Fruit fly (Drosophila melanogaster): ENCODE data around the gene Ir94e.

Ir94e gene

dm6 chr3R:23396548-23397294, 8.6 kb upstream of the Ir94e start (continued):
- no peak for TF ChIP-seq aop (GFP tag; IDR thresholded peaks at IDR 0.05)
- no peak for TF ChIP-seq run (tag; optimal IDR thresholded peaks at IDR 0.05)
- no peak for TF ChIP-seq schlank (tag; optimal IDR thresholded peaks at IDR 0.05)
- TF ChIP-seq luna (GFP tag; optimal IDR thresholded peaks at IDR 0.05) = no peak
- peak; percentile 63 for TF ChIP-seq gem (tag; optimal IDR thresholded peaks at IDR 0.05)
- 0 out of 2 replicates have a peak, but pooled peaks have one; percentile 60 for TF ChIP-seq CG17328 (GFP tag; IDR thresholded peaks at IDR 0.05)
- peak; percentile 94 for TF ChIP-seq oc (tag; optimal IDR thresholded peaks at IDR 0.05)
- no peak for TF ChIP-seq Elba2 (GFP tag; optimal IDR thresholded peaks at IDR 0.05)
- TF ChIP-seq NK7.1 (GFP tag; optimal IDR thresholded peaks at IDR 0.05) = no peak
- no peak for TF ChIP-seq CG17829 (tag; optimal IDR thresholded peaks at IDR 0.05)
- no peak for TF ChIP-seq hbn (GFP tag; IDR thresholded peaks at IDR 0.05; ENCODE audit: partially characterized antibody)
- no peak for TF ChIP-seq CG16815 (GFP tag; optimal IDR thresholded peaks at IDR 0.05)
- TF ChIP-seq CG17912 (GFP tag; optimal IDR thresholded peaks at IDR 0.05) = no peak
- TF ChIP-seq tna (GFP tag; IDR thresholded peaks at IDR 0.05; ENCODE audit: partially characterized antibody) = no peak
- TF ChIP-seq en (GFP tag; optimal IDR thresholded peaks at IDR 0.05) = no peak
- no peak for TF ChIP-seq hth (optimal IDR thresholded peaks at IDR 0.05)
- no peak for TF ChIP-seq zfh2 (GFP tag; optimal IDR thresholded peaks at IDR 0.05)
- TF ChIP-seq CG10366 (GFP tag; IDR thresholded peaks at IDR 0.05) = peak; percentile 73
- no peak for TF ChIP-seq Bdp1 (GFP tag; optimal IDR thresholded peaks at IDR 0.05)
- TF ChIP-seq Atf3 (GFP tag; optimal IDR thresholded peaks at IDR 0.05) = no peak
- no peak for TF ChIP-seq pb (GFP tag; optimal IDR thresholded peaks at IDR 0.05)
- TF ChIP-seq dimm (GFP tag; IDR thresholded peaks at IDR 0.05) = peak; percentile 21; the same call in 1 of the 2 replicates
- no peak; the same call in 1 of the 2 replicates for TF ChIP-seq CG31441 (GFP tag; IDR thresholded peaks at IDR 0.05)
- TF ChIP-seq tx (GFP tag; optimal IDR thresholded peaks at IDR 0.05) = no peak
- TF ChIP-seq ewg (GFP tag; optimal IDR thresholded peaks at IDR 0.05) = peak; percentile 9
- peak; percentile 23 for TF ChIP-seq CG10209 (GFP tag; optimal IDR thresholded peaks at IDR 0.05)
- peak; percentile 51 for TF ChIP-seq wor (GFP tag; IDR thresholded peaks at IDR 0.05)
- TF ChIP-seq ac (GFP tag; optimal IDR thresholded peaks at IDR 0.05) = no peak
- peak; percentile 43 for TF ChIP-seq ATbp (GFP tag; optimal IDR thresholded peaks at IDR 0.05)
- no peak for TF ChIP-seq Scr (GFP tag; IDR thresholded peaks at IDR 0.05; ENCODE audit: partially characterized antibody)
- TF ChIP-seq bowl (GFP tag; IDR thresholded peaks at IDR 0.05) = no peak
- TF ChIP-seq MESR4 (GFP tag; optimal IDR thresholded peaks at IDR 0.05) = no peak
- no peak for TF ChIP-seq CG11560 (tag; IDR thresholded peaks at IDR 0.05)
- TF ChIP-seq Rfx (GFP tag; IDR thresholded peaks at IDR 0.05) = no peak
- TF ChIP-seq ind (GFP tag; optimal IDR thresholded peaks at IDR 0.05) = no peak
- TF ChIP-seq tio (GFP tag; optimal IDR thresholded peaks at IDR 0.05) = peak; percentile 14
- no peak; the same call in 2 of the 3 replicates for TF ChIP-seq croc (GFP tag; conservative IDR thresholded peaks at IDR 0.05)
- no peak for TF ChIP-seq CG7556 (GFP tag; optimal IDR thresholded peaks at IDR 0.05)
- TF ChIP-seq zen2 (GFP tag; IDR thresholded peaks at IDR 0.05; ENCODE audit: partially characterized antibody) = no peak
- TF ChIP-seq slbo (GFP tag; IDR thresholded peaks at IDR 0.05) = peak; percentile 41; the same call in 1 of the 2 replicates
- peak; percentile 75 for TF ChIP-seq ci (GFP tag; IDR thresholded peaks at IDR 0.05)
- peak; percentile 12 for TF ChIP-seq CG1529 (GFP tag; optimal IDR thresholded peaks at IDR 0.05)
- peak; percentile 41 for TF ChIP-seq CoRest (tag; optimal IDR thresholded peaks at IDR 0.05)
- TF ChIP-seq CG14441 (GFP tag; IDR thresholded peaks at IDR 0.05) = no peak
- no peak for TF ChIP-seq CG6791 (GFP tag; IDR thresholded peaks at IDR 0.05; ENCODE audit: partially characterized antibody)
- no peak for TF ChIP-seq Dp (GFP tag; optimal IDR thresholded peaks at IDR 0.05)
- TF ChIP-seq Blimp-1 (GFP tag; optimal IDR thresholded peaks at IDR 0.05) = peak; percentile 17
- TF ChIP-seq CG33557 (GFP tag; optimal IDR thresholded peaks at IDR 0.05) = no peak
- peak; percentile 70; the same call in 2 of the 3 replicates for TF ChIP-seq row (GFP tag; IDR thresholded peaks at IDR 0.05)
- TF ChIP-seq Sox100B (GFP tag; optimal IDR thresholded peaks at IDR 0.05) = peak; percentile 20

Data from whole organism, embryonic.